Worm (Caenorhabditis elegans) whole organism, L4 larva: ENCODE data around the gene hot-1.

ENCODE experiments used
- D1046.2 ChIP-seq: fragments of 200-800 bp; sonication (Bioruptor generic); IDR thresholded peaks from 2 replicates; pipeline ENCODE4 v1.3.6; 2022; ENCODE audit warnings: missing genetic modification characterization, missing compliant biosample characterization
- Y75B8A.6 ChIP-seq: fragments of 200-800 bp; sonication (Bioruptor generic); IDR thresholded peaks from 2 replicates; pipeline ENCODE4 v1.3.6; 2022; ENCODE audit warnings: missing genetic modification reagents, missing genetic modification characterization, missing compliant biosample characterization
- ZK337.2 ChIP-seq: fragments of 200-800 bp; sonication (Bioruptor generic); IDR thresholded peaks from 2 replicates; pipeline ENCODE4 v1.3.6; 2022; ENCODE audit warnings: missing genetic modification reagents, missing genetic modification characterization, missing compliant biosample characterization
- ama-1 ChIP-seq: fragments of 150-350 bp; optimal IDR thresholded peaks from 2 replicates; lab custom pipeline; 2014; ENCODE audit warnings: inconsistent platforms, mixed read lengths
- arid-1 ChIP-seq: fragments of 200-800 bp; sonication (Bioruptor generic); conservative IDR thresholded peaks from 2 replicates; pipeline ENCODE4 v1.3.6; 2022; ENCODE audit warnings: missing genetic modification reagents, missing genetic modification characterization, missing compliant biosample characterization
- ceh-32 ChIP-seq: sonication (generic microtip); optimal IDR thresholded peaks from 2 replicates; lab custom pipeline; 2016; ENCODE audit warnings: mild to moderate bottlenecking, missing genetic modification characterization, missing compliant biosample characterization; ENCODE audit not compliant: poor library complexity
- ceh-44 ChIP-seq: fragments of 200-800 bp; sonication (Bioruptor generic); IDR thresholded peaks from 2 replicates; pipeline ENCODE4 v1.3.6; 2022; ENCODE audit warnings: missing genetic modification reagents, missing genetic modification characterization, missing compliant biosample characterization
- cey-2 ChIP-seq: sonication (generic microtip); optimal IDR thresholded peaks from 3 replicates; lab custom pipeline; 2017; ENCODE audit warnings: missing genetic modification characterization, mild to moderate bottlenecking, missing compliant biosample characterization, antibody characterized with exemption, borderline replicate concordance; ENCODE audit not compliant: insufficient read depth
- ctbp-1 ChIP-seq: fragments of 200-800 bp; sonication (Bioruptor generic); IDR thresholded peaks from 2 replicates; pipeline ENCODE4 v1.3.6; 2022; ENCODE audit warnings: missing genetic modification reagents, missing genetic modification characterization, missing compliant biosample characterization
- dmd-8 ChIP-seq: fragments of 200-800 bp; sonication (Bioruptor generic); IDR thresholded peaks from 2 replicates; pipeline ENCODE4 v1.3.6; 2022; ENCODE audit warnings: missing genetic modification characterization, missing compliant biosample characterization
- dpl-1 ChIP-seq: fragments of 150-350 bp; optimal IDR thresholded peaks from 2 replicates; lab custom pipeline; 2014; ENCODE audit warnings: missing biosample characterization, missing genetic modification reagents, missing genetic modification characterization
- egl-43 ChIP-seq: fragments of 200-800 bp; sonication (Bioruptor generic); IDR thresholded peaks from 2 replicates; pipeline ENCODE4 v1.3.6; 2022; ENCODE audit warnings: missing genetic modification reagents, missing genetic modification characterization, missing compliant biosample characterization
- fos-1 ChIP-seq: fragments of 150-350 bp; optimal IDR thresholded peaks from 2 replicates; lab custom pipeline; 2014; ENCODE audit warnings: missing biosample characterization, missing genetic modification characterization
- hif-1 ChIP-seq, 2 experiments: sonication (generic microtip); optimal IDR thresholded peaks; 2 replicates each; lab custom pipeline; 2016 to 2017; ENCODE audit warnings: missing compliant biosample characterization in 2 of 2, missing genetic modification characterization in 2 of 2, missing genetic modification reagents in 2 of 2, missing genotype in 2 of 2, mild to moderate bottlenecking in 1 of 2
- hlh-30 ChIP-seq: sonication (generic microtip); optimal IDR thresholded peaks from 2 replicates; lab custom pipeline; 2017; ENCODE audit warnings: antibody characterized with exemption, mild to moderate bottlenecking, missing genetic modification characterization, missing compliant biosample characterization; ENCODE audit not compliant: insufficient read depth
- lin-29 ChIP-seq: fragments of 200-800 bp; sonication (Bioruptor generic); IDR thresholded peaks from 2 replicates; pipeline ENCODE4 v1.3.6; 2022; ENCODE audit warnings: missing genetic modification reagents, missing genetic modification characterization, missing compliant biosample characterization
- lin-38 ChIP-seq: fragments of 200-800 bp; sonication (Bioruptor generic); IDR thresholded peaks from 2 replicates; pipeline ENCODE4 v1.3.6; 2022; ENCODE audit warnings: missing genetic modification reagents, missing genetic modification characterization, missing compliant biosample characterization
- lir-3 ChIP-seq: sonication (generic microtip); optimal IDR thresholded peaks from 2 replicates; lab custom pipeline; 2016; ENCODE audit warnings: mild to moderate bottlenecking, missing genetic modification characterization, missing compliant biosample characterization
- mdt-29 ChIP-seq: fragments of 200-800 bp; sonication (Bioruptor generic); IDR thresholded peaks from 2 replicates; pipeline ENCODE4 v1.3.6; 2022; ENCODE audit warnings: missing genetic modification reagents, missing genetic modification characterization, missing compliant biosample characterization
- nhr-10 ChIP-seq: fragments of 150-350 bp; optimal IDR thresholded peaks from 2 replicates; lab custom pipeline; 2014; ENCODE audit warnings: missing biosample characterization, missing genetic modification characterization
- nhr-11 ChIP-seq: fragments of 150-350 bp; optimal IDR thresholded peaks from 2 replicates; lab custom pipeline; 2014; ENCODE audit warnings: missing biosample characterization, missing genetic modification characterization
- nhr-111 ChIP-seq: fragments of 200-800 bp; sonication (Bioruptor generic); optimal IDR thresholded peaks from 2 replicates; lab custom pipeline; 2018; ENCODE audit warnings: mild to moderate bottlenecking, missing genetic modification characterization, missing compliant biosample characterization
- nhr-237 ChIP-seq: sonication (generic microtip); optimal IDR thresholded peaks from 2 replicates; lab custom pipeline; 2017; ENCODE audit warnings: missing biosample characterization, missing genetic modification characterization
- nhr-25 ChIP-seq: sonication (generic microtip); optimal IDR thresholded peaks from 2 replicates; lab custom pipeline; 2017; ENCODE audit warnings: missing genetic modification characterization, mild to moderate bottlenecking, missing compliant biosample characterization, antibody characterized with exemption, moderate library complexity, borderline replicate concordance; ENCODE audit not compliant: insufficient read depth
- nhr-42 ChIP-seq: fragments of 200-800 bp; sonication (Bioruptor generic); IDR thresholded peaks from 2 replicates; pipeline ENCODE4 v1.3.6; 2022; ENCODE audit warnings: missing genetic modification characterization, missing compliant biosample characterization
- nhr-6 ChIP-seq: fragments of 150-350 bp; optimal IDR thresholded peaks from 2 replicates; lab custom pipeline; 2014; ENCODE audit warnings: missing biosample characterization, missing genetic modification characterization
- nhr-76 ChIP-seq: fragments of 150-350 bp; optimal IDR thresholded peaks from 2 replicates; lab custom pipeline; 2014; ENCODE audit warnings: missing biosample characterization, missing genetic modification characterization
- php-3 ChIP-seq: fragments of 200-800 bp; sonication (Bioruptor generic); IDR thresholded peaks from 2 replicates; pipeline ENCODE4 v1.3.6; 2022; ENCODE audit warnings: missing genetic modification reagents, missing genetic modification characterization, missing compliant biosample characterization
- pqm-1 ChIP-seq: sonication (generic microtip); optimal IDR thresholded peaks from 2 replicates; lab custom pipeline; 2017; ENCODE audit warnings: missing biosample characterization, missing genetic modification characterization
- skn-1 ChIP-seq: fragments of 150-350 bp; optimal IDR thresholded peaks from 2 replicates; lab custom pipeline; 2014; ENCODE audit warnings: missing biosample characterization, missing genetic modification characterization
- snpc-4 ChIP-seq: fragments of 150-350 bp; optimal IDR thresholded peaks from 2 replicates; lab custom pipeline; 2014; ENCODE audit warnings: missing biosample characterization, missing genetic modification characterization
- spr-3 ChIP-seq: fragments of 200-800 bp; sonication (Bioruptor generic); optimal IDR thresholded peaks from 2 replicates; lab custom pipeline; 2018; ENCODE audit warnings: mild to moderate bottlenecking, missing genetic modification characterization, missing compliant biosample characterization
- tra-1 ChIP-seq: fragments of 200-800 bp; sonication (Bioruptor generic); IDR thresholded peaks from 2 replicates; pipeline ENCODE4 v1.3.6; 2022; ENCODE audit warnings: missing genetic modification reagents, missing genetic modification characterization, missing compliant biosample characterization
- vab-7 ChIP-seq: fragments of 200-800 bp; sonication (Bioruptor generic); IDR thresholded peaks from 2 replicates; pipeline ENCODE4 v1.3.6; 2022; ENCODE audit warnings: missing genetic modification reagents, missing genetic modification characterization, missing compliant biosample characterization
- zag-1 ChIP-seq: fragments of 150-350 bp; optimal IDR thresholded peaks from 2 replicates; lab custom pipeline; 2014; ENCODE audit warnings: missing biosample characterization, missing genetic modification characterization
- zip-2 ChIP-seq: fragments of 150-350 bp; optimal IDR thresholded peaks from 2 replicates; lab custom pipeline; 2014; ENCODE audit warnings: missing biosample characterization, missing genetic modification characterization

The hot-1 gene

ce11 chrV:14597681-14598184, 23.2 kb upstream of the hot-1 start, which contains the start of gene R11H6.2 (continued):
- TF ChIP-seq php-3 (GFP tag; lab: Robert Waterston, UW) (no peak), egl-43 (GFP tag; lab: Robert Waterston, UW) (no peak), ZK337.2 (no peak), snpc-4 (no peak), nhr-42 (GFP tag; lab: Robert Waterston, UW) (no peak), ceh-32 (tag; lab: Kevin White, UChicago) (no peak), nhr-6 (tag; lab: Kevin White, UChicago) (peak; percentile 75), nhr-76 (tag; lab: Kevin White, UChicago) (no peak), skn-1 (no peak), nhr-25 (tag; lab: Kevin White, UChicago) (no peak), lin-38 (GFP tag; lab: Robert Waterston, UW) (peak; percentile 78), D1046.2 (GFP tag; lab: Robert Waterston, UW) (no peak), ama-1 (no peak), nhr-10 (tag; lab: Kevin White, UChicago) (no peak), ctbp-1 (GFP tag; lab: Robert Waterston, UW) (0 out of 2 replicates have a peak, but pooled peaks have one; percentile 13), ceh-44 (GFP tag; lab: Robert Waterston, UW) (no peak), arid-1 (GFP tag; lab: Robert Waterston, UW) (no peak), dmd-8 (GFP tag; lab: Robert Waterston, UW) (no peak)

- TF ChIP-seq nhr-237 (tag; lab: Kevin White, UChicago) (no peak), snpc-4 (no peak), lir-3 (tag; lab: Kevin White, UChicago) (no peak), pqm-1 (no peak), hlh-30 (tag; lab: Kevin White, UChicago) (no peak), D1046.2 (GFP tag; lab: Robert Waterston, UW) (no peak), zag-1 (no peak), lin-29 (no peak)
Observed at ce11 chrV:14599972-14600371, 21.0 kb upstream of the hot-1 start, which contains the start of gene glb-22. Gene glb-22 (plus strand): TSS chrV:14600272.

ce11 chrV:14603755-14604154, 17.2 kb upstream of the hot-1 start:
- TF ChIP-seq arid-1 (GFP tag; lab: Robert Waterston, UW) (no peak), nhr-11 (tag; lab: Kevin White, UChicago) (no peak), dpl-1 (GFP tag; lab: Kevin White, UChicago) (no peak), lin-38 (GFP tag; lab: Robert Waterston, UW) (no peak)

ce11 chrV:14609643-14610042, 11.3 kb upstream of the hot-1 start, which contains the start of gene R11H6.4:
Gene R11H6.4 (plus strand): TSS chrV:14609943.
- TF ChIP-seq nhr-25 (tag; lab: Kevin White, UChicago) (no peak), fos-1 (tag; lab: Kevin White, UChicago) (no peak), zag-1 (no peak), mdt-29 (no peak), vab-7 (GFP tag; lab: Robert Waterston, UW) (no peak), nhr-11 (tag; lab: Kevin White, UChicago) (no peak), nhr-111 (no peak), tra-1 (GFP tag; lab: Robert Waterston, UW) (no peak), hif-1 (tag; optimal IDR thresholded peaks at IDR 0.05; lab: Kevin White, UChicago) (no peak), Y75B8A.6 (GFP tag; lab: Robert Waterston, UW) (no peak), zip-2 (tag; lab: Kevin White, UChicago) (no peak), spr-3 (no peak), cey-2 (tag; lab: Kevin White, UChicago) (no peak)
